In genomic region chrIV:7309678-7310077, ce11 we compare ENCODE assay signal across 4 worm cellular contexts.
TF ChIP-seq lines count a peak whose summit lies in the region.

No protein-coding gene starts in this region.

TF ChIP-seq in whole organism, L1 larva, 84 proteins besides CTCF, POLR2A, EP300 and RAD21:
- peak; percentile 76 for TF ChIP-seq nhr-85 (tag; lab: Kevin White, UChicago)
- no peak for TF ChIP-seq elt-3 (tag; optimal IDR thresholded peaks at IDR 0.05; lab: Kevin White, UChicago)
- no peak for TF ChIP-seq nhr-237 (tag; optimal IDR thresholded peaks at IDR 0.05; lab: Kevin White, UChicago)
- peak; percentile 16 for TF ChIP-seq snu-23 (GFP tag; optimal IDR thresholded peaks at IDR 0.05; lab: Kevin White, UChicago)
- peak; percentile 15 for TF ChIP-seq nhr-71 (tag; optimal IDR thresholded peaks at IDR 0.05; lab: Kevin White, UChicago)
- peak; percentile 52 for TF ChIP-seq lin-14 (GFP tag; optimal IDR thresholded peaks at IDR 0.05; lab: Kevin White, UChicago)
- TF ChIP-seq mef-2 (tag; optimal IDR thresholded peaks at IDR 0.05; lab: Kevin White, UChicago), result no peak
- no peak for TF ChIP-seq ceh-8 (GFP tag; optimal IDR thresholded peaks at IDR 0.05; lab: Kevin White, UChicago)
- no peak for TF ChIP-seq mab-9 (GFP tag; IDR thresholded peaks at IDR 0.05; lab: Robert Waterston, UW)
- TF ChIP-seq swsn-7 (tag; optimal IDR thresholded peaks at IDR 0.05; lab: Kevin White, UChicago), result no peak
- TF ChIP-seq ama-1 (optimal IDR thresholded peaks at IDR 0.05; lab: Kevin White, UChicago), result no peak
- TF ChIP-seq nhr-20 (tag; optimal IDR thresholded peaks at IDR 0.05; lab: Kevin White, UChicago), result peak; percentile 11
- TF ChIP-seq nhr-90 (tag; optimal IDR thresholded peaks at IDR 0.05; lab: Kevin White, UChicago; ENCODE audit: poor library complexity), result no peak
- TF ChIP-seq lin-35 (GFP tag; optimal IDR thresholded peaks at IDR 0.05; lab: Kevin White, UChicago), result no peak
- no peak for TF ChIP-seq rnt-1 (tag; optimal IDR thresholded peaks at IDR 0.05; lab: Kevin White, UChicago)

TF ChIP-seq in whole organism, L2 larva, 48 proteins besides CTCF, POLR2A, EP300 and RAD21:
- peak; percentile 19 for TF ChIP-seq crh-2 (tag; optimal IDR thresholded peaks at IDR 0.05; lab: Kevin White, UChicago)
- no peak for TF ChIP-seq F13H6.1 (tag; optimal IDR thresholded peaks at IDR 0.05; lab: Kevin White, UChicago)
- TF ChIP-seq nhr-25 (tag; optimal IDR thresholded peaks at IDR 0.05; lab: Kevin White, UChicago), result peak; percentile 65

TF ChIP-seq in whole organism, L3 larva, 47 proteins besides CTCF, POLR2A, EP300 and RAD21:
- TF ChIP-seq ztf-4 (tag; optimal IDR thresholded peaks at IDR 0.05; lab: Kevin White, UChicago) (no peak), nhr-25 (tag; optimal IDR thresholded peaks at IDR 0.05; lab: Kevin White, UChicago) (peak; percentile 79), ama-1 (optimal IDR thresholded peaks at IDR 0.05; lab: Kevin White, UChicago) (peak; percentile 14)

TF ChIP-seq in whole organism, L4 larva, 104 proteins besides CTCF, POLR2A, EP300 and RAD21:
- TF ChIP-seq snpc-4 (tag; optimal IDR thresholded peaks at IDR 0.05; lab: Kevin White, UChicago) (no peak), arid-1 (GFP tag; conservative IDR thresholded peaks at IDR 0.05; lab: Robert Waterston, UW) (no peak; the same call in 1 of the 2 replicates), aly-2 (tag; optimal IDR thresholded peaks at IDR 0.05; lab: Kevin White, UChicago) (no peak), ctbp-1 (GFP tag; IDR thresholded peaks at IDR 0.05; lab: Robert Waterston, UW) (no peak), nhr-28 (tag; optimal IDR thresholded peaks at IDR 0.05; lab: Kevin White, UChicago) (peak; percentile 12), ama-1 (optimal IDR thresholded peaks at IDR 0.05; lab: Kevin White, UChicago) (peak; percentile 30)

Comparison
In these comparisons a context has a peak if more than half of its experiments do, and no peak if none do; other contexts are left out.
1. Of the 29 proteins assayed by ChIP-seq in both whole organism, L4 larva and whole organism, L1 larva: peak only in whole organism, L4 larva: ama-1 and nhr-28; only in whole organism, L1 larva: none; in both: none; in neither: 27.